Worm (Caenorhabditis elegans) whole organism, young adult: ENCODE results near the gene sre-24.

ENCODE experiments used
- F57C9.4 ChIP-seq: sonication (generic microtip); optimal IDR thresholded peaks from 2 replicates; lab custom pipeline; 2017; ENCODE audit warnings: mild to moderate bottlenecking, missing genetic modification characterization, missing compliant biosample characterization
- Y56A3A.18 ChIP-seq: fragments of 200-800 bp; sonication (Bioruptor generic); IDR thresholded peaks from 2 replicates; pipeline ENCODE4 v1.3.6; 2022; ENCODE audit warnings: missing genetic modification reagents, missing genetic modification characterization, missing compliant biosample characterization
- Y79H2A.3 ChIP-seq: fragments of 200-800 bp; sonication (Bioruptor generic); conservative IDR thresholded peaks from 2 replicates; pipeline ENCODE4 v1.3.6; 2022; ENCODE audit warnings: missing genetic modification reagents, missing genetic modification characterization, missing compliant biosample characterization
- athp-1 ChIP-seq: sonication (generic microtip); optimal IDR thresholded peaks from 2 replicates; lab custom pipeline; 2017; ENCODE audit warnings: mild to moderate bottlenecking, missing genetic modification characterization, missing compliant biosample characterization
- attf-5 ChIP-seq: fragments of 200-800 bp; sonication (Bioruptor generic); optimal IDR thresholded peaks from 2 replicates; lab custom pipeline; 2018; ENCODE audit warnings: mild to moderate bottlenecking, missing genetic modification characterization, missing compliant biosample characterization
- fkh-3 ChIP-seq: sonication (generic microtip); optimal IDR thresholded peaks from 2 replicates; lab custom pipeline; 2016; ENCODE audit warnings: mild to moderate bottlenecking, missing genetic modification characterization, missing compliant biosample characterization
- nfya-1 ChIP-seq: sonication (generic microtip); optimal IDR thresholded peaks from 2 replicates; lab custom pipeline; 2017; ENCODE audit warnings: antibody characterized with exemption, missing compliant biosample characterization, missing genetic modification characterization, borderline replicate concordance; ENCODE audit not compliant: insufficient read depth
- nhr-80 ChIP-seq: sonication (generic microtip); optimal IDR thresholded peaks from 2 replicates; lab custom pipeline; 2016; ENCODE audit warnings: missing genetic modification characterization, missing compliant biosample characterization
- rcor-1 ChIP-seq: fragments of 200-800 bp; sonication (Bioruptor generic); IDR thresholded peaks from 2 replicates; pipeline ENCODE4 v1.3.6; 2022; ENCODE audit warnings: missing genetic modification reagents, missing genetic modification characterization, missing compliant biosample characterization
- unc-130 ChIP-seq: sonication (generic microtip); optimal IDR thresholded peaks from 2 replicates; lab custom pipeline; 2016; ENCODE audit warnings: missing genetic modification reagents, missing genetic modification characterization, missing compliant biosample characterization
- ztf-18 ChIP-seq: sonication (generic microtip); optimal IDR thresholded peaks from 2 replicates; lab custom pipeline; 2016; ENCODE audit warnings: missing genotype, mild to moderate bottlenecking, missing genetic modification characterization, missing compliant biosample characterization
- ztf-22 ChIP-seq: fragments of 200-800 bp; sonication (Bioruptor generic); optimal IDR thresholded peaks from 2 replicates; lab custom pipeline; 2018; ENCODE audit warnings: mild to moderate bottlenecking, missing genetic modification characterization, moderate library complexity, missing compliant biosample characterization

- no peak for TF ChIP-seq athp-1 (tag; lab: Kevin White, UChicago)
- TF ChIP-seq attf-5 (GFP tag; lab: Kevin White, UChicago), result no peak
- TF ChIP-seq Y56A3A.18 (GFP tag; lab: Robert Waterston, UW), result no peak
- no peak for TF ChIP-seq unc-130 (GFP tag; lab: Kevin White, UChicago)
- TF ChIP-seq ztf-22 (GFP tag; lab: Kevin White, UChicago), result no peak
- no peak for TF ChIP-seq Y79H2A.3 (GFP tag; lab: Robert Waterston, UW)
- TF ChIP-seq fkh-3, result no peak
- no peak for TF ChIP-seq rcor-1 (GFP tag; lab: Robert Waterston, UW)
- TF ChIP-seq nfya-1 (tag; lab: Kevin White, UChicago), result no peak
- no peak for TF ChIP-seq F57C9.4 (tag; lab: Kevin White, UChicago)
- TF ChIP-seq nhr-80 (tag; lab: Kevin White, UChicago), result no peak
- no peak for TF ChIP-seq ztf-18
Measured at ce11 chrV:2934075-2934474, 49.6 kb downstream of the sre-24 start, which contains the start of gene srh-247.
